Worm (Caenorhabditis elegans) whole organism, L2 larva: ENCODE measurements around the gene Y46G5A.34.

ENCODE experiments used
- C34F6.9 ChIP-seq: fragments of 150-350 bp; optimal IDR thresholded peaks from 2 replicates; lab custom pipeline; 2014; ENCODE audit warnings: missing biosample characterization, missing genetic modification characterization
- F13H6.1 ChIP-seq: sonication (generic microtip); optimal IDR thresholded peaks from 2 replicates; lab custom pipeline; 2016; ENCODE audit warnings: missing genetic modification characterization, missing compliant biosample characterization
- R02D3.7 ChIP-seq: fragments of 150-350 bp; optimal IDR thresholded peaks from 2 replicates; lab custom pipeline; 2014; ENCODE audit warnings: missing biosample characterization, missing genetic modification characterization
- Y55F3AM.14 ChIP-seq: fragments of 200-800 bp; sonication (Bioruptor generic); optimal IDR thresholded peaks from 2 replicates; lab custom pipeline; 2018; ENCODE audit warnings: mild to moderate bottlenecking, missing genetic modification characterization, missing compliant biosample characterization
- alr-1 ChIP-seq: fragments of 150-350 bp; optimal IDR thresholded peaks from 2 replicates; lab custom pipeline; 2014; ENCODE audit warnings: missing biosample characterization, missing genetic modification characterization
- aly-2 ChIP-seq: fragments of 150-350 bp; optimal IDR thresholded peaks from 2 replicates; lab custom pipeline; 2014; ENCODE audit warnings: missing biosample characterization, missing genetic modification characterization
- blmp-1 ChIP-seq: sonication (generic microtip); optimal IDR thresholded peaks from 2 replicates; lab custom pipeline; 2017; ENCODE audit warnings: missing genetic modification characterization, mild to moderate bottlenecking, missing compliant biosample characterization, antibody characterized with exemption, moderate library complexity; ENCODE audit not compliant: insufficient read depth
- ceh-16 ChIP-seq: fragments of 150-350 bp; optimal IDR thresholded peaks from 2 replicates; lab custom pipeline; 2014; ENCODE audit warnings: missing biosample characterization, missing genetic modification characterization
- ceh-82 ChIP-seq: fragments of 150-350 bp; optimal IDR thresholded peaks from 2 replicates; lab custom pipeline; 2014; ENCODE audit warnings: missing biosample characterization, missing genetic modification characterization
- crh-2 ChIP-seq: sonication (generic microtip); optimal IDR thresholded peaks from 2 replicates; lab custom pipeline; 2017; ENCODE audit warnings: missing biosample characterization, missing genetic modification characterization
- dmd-4 ChIP-seq: sonication (generic microtip); optimal IDR thresholded peaks from 2 replicates; lab custom pipeline; 2017; ENCODE audit warnings: missing biosample characterization, missing genetic modification characterization
- egl-27 ChIP-seq: sonication (generic microtip); optimal IDR thresholded peaks from 3 replicates; lab custom pipeline; 2017; ENCODE audit warnings: missing biosample characterization, missing genetic modification reagents, missing genetic modification characterization
- elt-1 ChIP-seq: fragments of 150-350 bp; optimal IDR thresholded peaks from 2 replicates; lab custom pipeline; 2014; ENCODE audit warnings: missing biosample characterization, missing genetic modification characterization
- elt-3 ChIP-seq: sonication (generic microtip); optimal IDR thresholded peaks from 2 replicates; lab custom pipeline; 2017; ENCODE audit warnings: missing biosample characterization, missing genetic modification characterization
- fos-1 ChIP-seq: fragments of 150-350 bp; optimal IDR thresholded peaks from 2 replicates; lab custom pipeline; 2014; ENCODE audit warnings: missing biosample characterization, missing genetic modification characterization
- gmeb-1 ChIP-seq: fragments of 150-350 bp; optimal IDR thresholded peaks from 2 replicates; lab custom pipeline; 2014; ENCODE audit warnings: missing biosample characterization, missing genetic modification characterization
- lin-11 ChIP-seq: fragments of 150-350 bp; sonication (generic microtip); optimal IDR thresholded peaks from 2 replicates; lab custom pipeline; 2014; ENCODE audit warnings: missing biosample characterization, missing genetic modification characterization, inconsistent platforms, mixed read lengths
- lin-13 ChIP-seq: fragments of 150-350 bp; optimal IDR thresholded peaks from 2 replicates; lab custom pipeline; 2014; ENCODE audit warnings: missing biosample characterization, missing genetic modification reagents, missing genetic modification characterization
- lin-39 ChIP-seq: fragments of 150-350 bp; optimal IDR thresholded peaks from 2 replicates; lab custom pipeline; 2014; ENCODE audit warnings: missing biosample characterization, missing genetic modification reagents, missing genetic modification characterization
- lsy-2 ChIP-seq, 2 experiments: fragments of 150-350 bp in 1 of 2; sonication (generic microtip) in 1 of 2; optimal IDR thresholded peaks; 2 replicates each; lab custom pipeline; 2014 to 2017; ENCODE audit warnings: missing biosample characterization in 2 of 2, missing genetic modification characterization in 2 of 2
- mab-5 ChIP-seq: fragments of 150-350 bp; optimal IDR thresholded peaks from 2 replicates; lab custom pipeline; 2014; ENCODE audit warnings: missing biosample characterization, missing genetic modification characterization
- mbf-1 ChIP-seq: sonication (generic microtip); optimal IDR thresholded peaks from 2 replicates; lab custom pipeline; 2017; ENCODE audit warnings: missing biosample characterization, missing genetic modification characterization
- mdl-1 ChIP-seq, 2 experiments: fragments of 150-350 bp in 1 of 2; sonication (generic microtip) in 1 of 2; optimal IDR thresholded peaks; 2 replicates each; lab custom pipeline; 2017; ENCODE audit warnings: missing biosample characterization in 2 of 2, missing genetic modification characterization in 2 of 2
- nhr-10 ChIP-seq: sonication (generic microtip); optimal IDR thresholded peaks from 2 replicates; lab custom pipeline; 2017; ENCODE audit warnings: missing biosample characterization, missing genetic modification characterization
- nhr-11 ChIP-seq: fragments of 150-350 bp; optimal IDR thresholded peaks from 2 replicates; lab custom pipeline; 2014; ENCODE audit warnings: missing biosample characterization, missing genetic modification characterization
- nhr-129 ChIP-seq: fragments of 150-350 bp; optimal IDR thresholded peaks from 2 replicates; lab custom pipeline; 2014; ENCODE audit warnings: missing biosample characterization, missing genetic modification characterization
- nhr-21 ChIP-seq: fragments of 150-350 bp; optimal IDR thresholded peaks from 2 replicates; lab custom pipeline; 2014; ENCODE audit warnings: missing biosample characterization, missing genetic modification characterization
- nhr-23 ChIP-seq: fragments of 150-350 bp; optimal IDR thresholded peaks from 2 replicates; lab custom pipeline; 2014; ENCODE audit warnings: missing biosample characterization, missing genetic modification reagents, missing genetic modification characterization
- nhr-237 ChIP-seq: fragments of 150-350 bp; optimal IDR thresholded peaks from 2 replicates; lab custom pipeline; 2014; ENCODE audit warnings: missing biosample characterization, missing genetic modification characterization
- nhr-25 ChIP-seq: fragments of 150-350 bp; sonication (generic microtip); optimal IDR thresholded peaks from 3 replicates; lab custom pipeline; 2014; ENCODE audit warnings: missing biosample characterization, missing genetic modification characterization
- nhr-6 ChIP-seq: fragments of 150-350 bp; optimal IDR thresholded peaks from 2 replicates; lab custom pipeline; 2014; ENCODE audit warnings: missing biosample characterization, missing genetic modification characterization
- peb-1 ChIP-seq: fragments of 150-350 bp; optimal IDR thresholded peaks from 2 replicates; lab custom pipeline; 2014; ENCODE audit warnings: missing biosample characterization, missing genetic modification characterization
- sem-4 ChIP-seq: fragments of 150-350 bp; optimal IDR thresholded peaks from 2 replicates; lab custom pipeline; 2014; ENCODE audit warnings: missing biosample characterization, missing genetic modification reagents, missing genetic modification characterization
- sma-9 ChIP-seq, 2 experiments: fragments of 150-350 bp in 1 of 2; sonication (generic microtip) in 1 of 2; optimal IDR thresholded peaks; 2 replicates each; lab custom pipeline; 2014 to 2016; ENCODE audit warnings: missing genetic modification characterization in 2 of 2, mild to moderate bottlenecking in 1 of 2, missing biosample characterization in 1 of 2, missing compliant biosample characterization in 1 of 2, missing genetic modification reagents in 1 of 2, moderate library complexity in 1 of 2
- snpc-4 ChIP-seq: fragments of 150-350 bp; optimal IDR thresholded peaks from 2 replicates; lab custom pipeline; 2014; ENCODE audit warnings: missing biosample characterization, missing genetic modification characterization
- unc-39 ChIP-seq: fragments of 150-350 bp; optimal IDR thresholded peaks from 2 replicates; lab custom pipeline; 2014; ENCODE audit warnings: missing biosample characterization, missing genetic modification characterization
- unc-62 ChIP-seq: fragments of 150-350 bp; optimal IDR thresholded peaks from 2 replicates; lab custom pipeline; 2014; ENCODE audit warnings: missing biosample characterization, missing genetic modification reagents, missing genetic modification characterization
- zag-1 ChIP-seq: fragments of 150-350 bp; optimal IDR thresholded peaks from 2 replicates; lab custom pipeline; 2014; ENCODE audit warnings: missing biosample characterization, missing genetic modification characterization
- ztf-1 ChIP-seq: fragments of 200-800 bp; sonication (Bioruptor generic); conservative IDR thresholded peaks from 2 replicates; pipeline ENCODE4 v1.3.6; 2022; ENCODE audit warnings: missing genetic modification characterization, missing compliant biosample characterization
- ztf-11 ChIP-seq: sonication (generic microtip); optimal IDR thresholded peaks from 2 replicates; lab custom pipeline; 2017; ENCODE audit warnings: missing biosample characterization, missing genetic modification characterization
- ztf-4 ChIP-seq: fragments of 150-350 bp; optimal IDR thresholded peaks from 2 replicates; lab custom pipeline; 2014; ENCODE audit warnings: missing biosample characterization, missing genetic modification characterization

The Y46G5A.34 gene

DNA sequence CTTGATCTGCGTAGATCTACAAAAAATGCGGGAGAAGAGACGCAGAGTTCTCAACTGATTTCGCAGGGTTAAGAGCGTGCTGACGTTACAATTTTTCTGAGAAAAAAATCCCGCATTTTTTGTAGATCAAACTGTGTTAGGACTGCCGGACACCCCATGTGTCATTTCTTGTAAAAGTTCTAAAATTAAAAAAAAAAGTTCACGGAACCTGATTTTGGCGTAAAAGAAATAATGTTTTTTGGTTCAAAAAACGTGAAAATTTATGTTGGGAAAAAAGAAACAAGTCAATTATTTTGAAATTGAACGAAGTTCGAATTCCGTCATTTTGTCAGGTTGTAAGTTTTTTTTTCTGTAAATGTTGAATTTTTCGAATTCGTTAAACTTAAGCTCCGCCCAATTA is at the start of gene Y46G5A.34:
TSS of gene Y46G5A.34 (plus strand) at position 301 of the 400 bp plus-strand sequence.
- TF ChIP-seq R02D3.7 (tag; lab: Kevin White, UChicago), result no peak
- TF ChIP-seq mbf-1, result no peak
- no peak for TF ChIP-seq nhr-23 (tag; lab: Kevin White, UChicago)
- TF ChIP-seq nhr-25 (tag; lab: Kevin White, UChicago), result no peak
- no peak for TF ChIP-seq gmeb-1 (tag; lab: Kevin White, UChicago)
- no peak for TF ChIP-seq elt-3 (tag; lab: Kevin White, UChicago)
- no peak for TF ChIP-seq peb-1 (tag; lab: Kevin White, UChicago)
- TF ChIP-seq elt-1 (tag; lab: Kevin White, UChicago), result no peak
- no peak for TF ChIP-seq nhr-21 (tag; lab: Kevin White, UChicago)
- TF ChIP-seq zag-1, result no peak
- no peak for TF ChIP-seq nhr-129 (tag; lab: Kevin White, UChicago)
- no peak for TF ChIP-seq crh-2
- no peak for TF ChIP-seq lsy-2 (tag; optimal IDR thresholded peaks at IDR 0.05; lab: Kevin White, UChicago)
- TF ChIP-seq F13H6.1 (tag; lab: Kevin White, UChicago), result no peak
- TF ChIP-seq sem-4, result no peak
- TF ChIP-seq mdl-1 (tag; optimal IDR thresholded peaks at IDR 0.05; lab: Kevin White, UChicago), result no peak
- TF ChIP-seq, all 48 proteins: peak for 0

DNA sequence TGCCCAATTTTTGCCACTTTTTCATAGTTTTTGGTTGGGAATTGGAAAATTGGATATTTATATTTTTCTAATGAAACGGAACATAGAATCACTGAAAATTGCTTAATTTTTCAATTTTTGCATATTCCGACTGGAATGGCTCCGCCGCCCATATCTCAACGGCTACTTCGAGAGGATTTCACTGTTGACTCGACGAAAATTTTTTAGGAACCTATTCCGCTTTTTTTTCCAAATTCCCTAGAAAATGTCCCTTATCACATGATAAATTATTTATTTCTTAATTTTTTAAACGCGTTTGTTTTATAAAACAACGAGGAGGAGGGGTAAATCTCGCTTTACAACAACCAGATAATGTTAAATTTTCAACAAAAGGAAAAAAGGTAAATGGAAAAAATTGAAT is 49.8 kb upstream of the Y46G5A.34 start:
- TF ChIP-seq alr-1 (no peak), unc-62 (GFP tag; lab: Kevin White, UChicago) (no peak), mab-5 (tag; lab: Kevin White, UChicago) (no peak), lin-11 (tag; lab: Kevin White, UChicago) (no peak), nhr-11 (no peak), ceh-16 (no peak), elt-1 (tag; lab: Kevin White, UChicago) (no peak), C34F6.9 (tag; lab: Kevin White, UChicago) (no peak), zag-1 (no peak), ceh-82 (no peak), lin-13 (GFP tag; lab: Kevin White, UChicago) (no peak), lin-39 (tag; lab: Kevin White, UChicago) (no peak), mbf-1 (no peak), snpc-4 (tag; lab: Kevin White, UChicago) (no peak)

DNA sequence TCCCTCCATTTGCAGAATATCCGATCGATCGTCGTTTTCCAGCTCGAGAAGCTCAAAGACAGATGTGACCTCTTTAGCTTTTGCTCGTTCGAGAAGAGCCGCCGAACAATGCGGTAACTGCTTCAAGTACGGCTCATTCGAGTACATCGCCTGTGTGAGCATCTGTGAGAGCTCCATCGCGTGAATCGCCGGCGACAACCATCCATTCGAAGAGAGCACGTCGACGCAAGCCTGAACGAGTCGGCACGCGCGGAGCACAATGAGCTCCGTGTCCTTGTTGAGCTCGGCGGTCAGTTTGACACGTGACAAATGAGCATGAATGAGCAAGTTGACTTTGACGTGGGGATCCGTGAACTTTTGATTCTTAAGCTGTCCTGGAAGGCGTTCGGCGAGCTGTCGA is 48.6 kb upstream of the Y46G5A.34 start:
- no peak for TF ChIP-seq sma-9 (GFP tag; optimal IDR thresholded peaks at IDR 0.05; lab: Kevin White, UChicago)
- TF ChIP-seq sma-9 (tag; optimal IDR thresholded peaks at IDR 0.05; lab: Kevin White, UChicago), result no peak
- TF ChIP-seq zag-1, result no peak
- TF ChIP-seq nhr-129 (tag; lab: Kevin White, UChicago), result no peak
- no peak for TF ChIP-seq R02D3.7 (tag; lab: Kevin White, UChicago)
- no peak for TF ChIP-seq aly-2 (tag; lab: Kevin White, UChicago)
- no peak for TF ChIP-seq fos-1
- no peak for TF ChIP-seq nhr-6 (tag; lab: Kevin White, UChicago)
- TF ChIP-seq Y55F3AM.14 (GFP tag; lab: Kevin White, UChicago), result no peak
- TF ChIP-seq mbf-1, result no peak
- TF ChIP-seq snpc-4 (tag; lab: Kevin White, UChicago), result no peak
- TF ChIP-seq elt-1 (tag; lab: Kevin White, UChicago), result no peak
- no peak for TF ChIP-seq dmd-4 (tag; lab: Kevin White, UChicago)
- TF ChIP-seq mab-5 (tag; lab: Kevin White, UChicago), result no peak
- no peak for TF ChIP-seq ceh-16
- TF ChIP-seq ztf-4 (tag; lab: Kevin White, UChicago), result no peak
- no peak for TF ChIP-seq peb-1 (tag; lab: Kevin White, UChicago)
- TF ChIP-seq egl-27, result no peak
- no peak for TF ChIP-seq nhr-10 (tag; lab: Kevin White, UChicago)
- TF ChIP-seq blmp-1 (tag; lab: Kevin White, UChicago), result no peak

DNA sequence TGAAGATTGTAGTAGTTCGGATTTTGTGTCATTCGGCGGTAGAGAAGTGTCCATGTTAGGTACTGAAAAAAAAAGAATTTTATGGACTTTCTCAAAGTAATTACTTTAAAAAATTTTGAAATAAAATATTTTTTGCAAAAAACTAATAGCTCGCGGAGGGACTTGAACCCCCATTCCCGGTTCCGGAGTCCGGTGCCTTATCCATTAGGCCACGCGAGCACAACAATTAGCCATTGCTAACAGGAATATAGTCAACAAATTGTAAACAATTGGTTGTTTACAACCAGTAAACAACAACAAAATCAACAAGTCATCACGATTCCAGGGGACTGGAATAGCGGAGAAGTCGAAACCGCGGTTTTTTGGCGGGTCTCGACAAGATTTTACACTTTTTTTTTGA is 47.9 kb upstream of the Y46G5A.34 start:
- TF ChIP-seq peb-1 (tag; lab: Kevin White, UChicago) (no peak), ztf-1 (GFP tag; lab: Robert Waterston, UW) (no peak), nhr-25 (tag; lab: Kevin White, UChicago) (no peak), nhr-237 (tag; lab: Kevin White, UChicago) (no peak), R02D3.7 (tag; lab: Kevin White, UChicago) (no peak), ztf-11 (tag; lab: Kevin White, UChicago) (no peak), mbf-1 (no peak), nhr-21 (tag; lab: Kevin White, UChicago) (no peak), sma-9 (GFP tag; optimal IDR thresholded peaks at IDR 0.05; lab: Kevin White, UChicago) (no peak), sma-9 (tag; optimal IDR thresholded peaks at IDR 0.05; lab: Kevin White, UChicago) (no peak), nhr-6 (tag; lab: Kevin White, UChicago) (no peak), lin-39 (tag; lab: Kevin White, UChicago) (no peak), mdl-1 (tag; optimal IDR thresholded peaks at IDR 0.05; lab: Kevin White, UChicago) (no peak), aly-2 (tag; lab: Kevin White, UChicago) (no peak), unc-62 (GFP tag; lab: Kevin White, UChicago) (no peak), ceh-82 (no peak), Y55F3AM.14 (GFP tag; lab: Kevin White, UChicago) (no peak), unc-39 (tag; lab: Kevin White, UChicago) (no peak), lin-11 (tag; lab: Kevin White, UChicago) (no peak)
